Worm (Caenorhabditis elegans): ENCODE measurements around the gene sre-50.
"Not testable (repeated sequence)": the region's sequence is repeated elsewhere in the genome, so short reads cannot be mapped to it uniquely, and the experiment has no call there.

ce11 chrII:12318541-12318940, 15.2 kb downstream of the sre-50 start, which contains the start of gene sre-49:
- TF ChIP-seq nhr-76 (tag; optimal IDR thresholded peaks at IDR 0.05); unc-62 (GFP tag; optimal IDR thresholded peaks at IDR 0.05); mep-1 (tag; optimal IDR thresholded peaks at IDR 0.05); lin-32 (GFP tag; optimal IDR thresholded peaks at IDR 0.05); ceh-83 (GFP tag; optimal IDR thresholded peaks at IDR 0.05); ztf-11 (tag; optimal IDR thresholded peaks at IDR 0.05); lsy-2 (tag; optimal IDR thresholded peaks at IDR 0.05); unc-120 (tag; optimal IDR thresholded peaks at IDR 0.05; ENCODE audit: poor library complexity, severe bottlenecking); nhr-28 (tag; optimal IDR thresholded peaks at IDR 0.05); sptf-1 (tag; optimal IDR thresholded peaks at IDR 0.05); snpc-4 (tag; optimal IDR thresholded peaks at IDR 0.05); blmp-1 (tag; optimal IDR thresholded peaks at IDR 0.05): not testable (repeated sequence)
